Worm (Caenorhabditis elegans) whole organism, young adult: ENCODE data around the gene clec-182.
A peak's percentile ranks its signal among the peaks of the same experiment; 100 is the strongest.

Experiments used
- F37B4.10 ChIP-seq: fragments of 200-800 bp; sonication (Bioruptor generic); IDR thresholded peaks from 2 replicates; pipeline ENCODE4 v1.3.6; 2022; ENCODE audit warnings: missing genetic modification characterization, missing compliant biosample characterization
- F39B2.1 ChIP-seq: fragments of 200-800 bp; sonication (Bioruptor generic); IDR thresholded peaks from 2 replicates; pipeline ENCODE4 v1.3.6; 2022; ENCODE audit warnings: missing genetic modification reagents, missing genetic modification characterization, missing compliant biosample characterization
- F52B5.7 ChIP-seq: sonication (generic microtip); optimal IDR thresholded peaks from 2 replicates; lab custom pipeline; 2016; ENCODE audit warnings: mild to moderate bottlenecking, missing genetic modification characterization, missing compliant biosample characterization
- F55B11.4 ChIP-seq: sonication (generic microtip); optimal IDR thresholded peaks from 2 replicates; lab custom pipeline; 2016; ENCODE audit warnings: missing compliant biosample characterization, missing genetic modification characterization, borderline replicate concordance; ENCODE audit not compliant: insufficient read depth
- T07F8.4 ChIP-seq: sonication (generic microtip); optimal IDR thresholded peaks from 2 replicates; lab custom pipeline; 2016; ENCODE audit warnings: mild to moderate bottlenecking, missing genetic modification characterization, moderate library complexity, missing compliant biosample characterization
- T26A5.8 ChIP-seq: sonication (generic microtip); optimal IDR thresholded peaks from 2 replicates; lab custom pipeline; 2016; ENCODE audit warnings: missing genetic modification characterization, missing compliant biosample characterization
- ama-1 ChIP-seq, 3 experiments: fragments of 150-350 bp in 1 of 3; sonication (generic microtip) in 2 of 3; optimal IDR thresholded peaks; 2 replicates each; lab custom pipeline; 2014 to 2018; ENCODE audit warnings: missing biosample characterization in 2 of 3, missing genetic modification characterization in 2 of 3, missing genetic modification reagents in 2 of 3
- atf-7 ChIP-seq: sonication (generic microtip); optimal IDR thresholded peaks from 2 replicates; lab custom pipeline; 2017; ENCODE audit warnings: mild to moderate bottlenecking, missing genetic modification characterization, missing compliant biosample characterization
- attf-5 ChIP-seq: fragments of 200-800 bp; sonication (Bioruptor generic); optimal IDR thresholded peaks from 2 replicates; lab custom pipeline; 2018; ENCODE audit warnings: mild to moderate bottlenecking, missing genetic modification characterization, missing compliant biosample characterization
- cebp-1 ChIP-seq, 2 experiments: fragments of 200-800 bp in 1 of 2; sonication (Bioruptor generic) in 1 of 2; sonication (generic microtip) in 1 of 2; IDR thresholded peaks in 1 of 2; optimal IDR thresholded peaks in 1 of 2; 2 replicates each; pipeline versions ENCODE4 v1.3.6 to Lab custom; 2017 to 2022; ENCODE audit warnings: missing compliant biosample characterization in 2 of 2, missing genetic modification characterization in 2 of 2, mild to moderate bottlenecking in 1 of 2, missing genetic modification reagents in 1 of 2, moderate library complexity in 1 of 2
- cebp-2 ChIP-seq: fragments of 200-800 bp; sonication (Bioruptor generic); IDR thresholded peaks from 2 replicates; pipeline ENCODE4 v1.3.6; 2022; ENCODE audit warnings: missing genetic modification characterization, missing compliant biosample characterization
- ceh-100 ChIP-seq: fragments of 200-800 bp; sonication (Bioruptor generic); IDR thresholded peaks from 2 replicates; pipeline ENCODE4 v1.3.6; 2022; ENCODE audit warnings: missing genetic modification reagents, missing genetic modification characterization, missing compliant biosample characterization
- ceh-79 ChIP-seq: sonication (generic microtip); optimal IDR thresholded peaks from 2 replicates; lab custom pipeline; 2017; ENCODE audit warnings: mild to moderate bottlenecking, missing genetic modification characterization, missing compliant biosample characterization
- ceh-91 ChIP-seq: fragments of 200-800 bp; sonication (Bioruptor generic); IDR thresholded peaks from 2 replicates; pipeline ENCODE4 v1.3.6; 2022; ENCODE audit warnings: missing genetic modification reagents, missing genetic modification characterization, missing compliant biosample characterization
- chd-7 ChIP-seq: sonication (generic microtip); optimal IDR thresholded peaks from 2 replicates; lab custom pipeline; 2016; ENCODE audit warnings: mild to moderate bottlenecking, missing genetic modification characterization, moderate library complexity, missing compliant biosample characterization
- die-1 ChIP-seq: sonication (generic microtip); optimal IDR thresholded peaks from 2 replicates; lab custom pipeline; 2016; ENCODE audit warnings: missing genotype, mild to moderate bottlenecking, missing genetic modification characterization, missing compliant biosample characterization
- dox-1 ChIP-seq: fragments of 200-800 bp; sonication (Bioruptor generic); IDR thresholded peaks from 2 replicates; pipeline ENCODE4 v1.3.6; 2022; ENCODE audit warnings: missing genetic modification reagents, missing genetic modification characterization, missing compliant biosample characterization
- egl-18 ChIP-seq: fragments of 200-800 bp; sonication (Bioruptor generic); IDR thresholded peaks from 2 replicates; pipeline ENCODE4 v1.3.6; 2022; ENCODE audit warnings: missing genetic modification reagents, missing genetic modification characterization, missing compliant biosample characterization
- egrh-3 ChIP-seq: fragments of 200-800 bp; sonication (Bioruptor generic); IDR thresholded peaks from 2 replicates; pipeline ENCODE4 v1.3.6; 2022; ENCODE audit warnings: missing genetic modification reagents, missing genetic modification characterization, missing compliant biosample characterization
- fkh-3 ChIP-seq: sonication (generic microtip); optimal IDR thresholded peaks from 2 replicates; lab custom pipeline; 2016; ENCODE audit warnings: mild to moderate bottlenecking, missing genetic modification characterization, missing compliant biosample characterization
- gei-17 ChIP-seq: fragments of 200-800 bp; sonication (Bioruptor generic); optimal IDR thresholded peaks from 2 replicates; lab custom pipeline; 2018; ENCODE audit warnings: mild to moderate bottlenecking, missing genetic modification characterization, missing compliant biosample characterization
- hlh-26 ChIP-seq: fragments of 200-800 bp; sonication (Bioruptor generic); conservative IDR thresholded peaks from 2 replicates; pipeline ENCODE4 v1.3.6; 2022; ENCODE audit warnings: missing genetic modification reagents, missing genetic modification characterization, missing compliant biosample characterization
- hmg-1.2 ChIP-seq: fragments of 200-800 bp; sonication (Bioruptor generic); IDR thresholded peaks from 2 replicates; pipeline ENCODE4 v1.3.6; 2022; ENCODE audit warnings: missing genetic modification reagents, missing genetic modification characterization, missing compliant biosample characterization
- hmg-20 ChIP-seq: fragments of 200-800 bp; sonication (Bioruptor generic); IDR thresholded peaks from 2 replicates; pipeline ENCODE4 v1.3.6; 2022; ENCODE audit warnings: missing genetic modification reagents, missing genetic modification characterization, missing compliant biosample characterization
- madf-10 ChIP-seq: sonication (generic microtip); optimal IDR thresholded peaks from 2 replicates; lab custom pipeline; 2016; ENCODE audit warnings: mild to moderate bottlenecking, missing genetic modification characterization, missing compliant biosample characterization
- mcd-1 ChIP-seq: fragments of 200-800 bp; sonication (Bioruptor generic); IDR thresholded peaks from 2 replicates; pipeline ENCODE4 v1.3.6; 2022; ENCODE audit warnings: missing genetic modification reagents, missing genetic modification characterization, missing compliant biosample characterization
- mes-4 ChIP-seq: sonication (generic microtip); optimal IDR thresholded peaks from 2 replicates; lab custom pipeline; 2016; ENCODE audit warnings: missing genotype, missing genetic modification characterization, missing compliant biosample characterization
- nfya-1 ChIP-seq: sonication (generic microtip); optimal IDR thresholded peaks from 2 replicates; lab custom pipeline; 2017; ENCODE audit warnings: antibody characterized with exemption, missing compliant biosample characterization, missing genetic modification characterization, borderline replicate concordance; ENCODE audit not compliant: insufficient read depth
- nhr-90 ChIP-seq: sonication (generic microtip); optimal IDR thresholded peaks from 2 replicates; lab custom pipeline; 2016; ENCODE audit warnings: missing genotype, mild to moderate bottlenecking, missing genetic modification characterization, missing compliant biosample characterization
- rpc-1 ChIP-seq, 2 experiments: fragments of 150-350 bp in 1 of 2; sonication (generic microtip) in 1 of 2; optimal IDR thresholded peaks; 2 replicates each; lab custom pipeline; 2014 to 2018; ENCODE audit warnings: missing biosample characterization in 1 of 2, missing genetic modification characterization in 1 of 2, missing genetic modification reagents in 1 of 2, missing genotype in 1 of 2
- sea-2 ChIP-seq: fragments of 200-800 bp; sonication (Bioruptor generic); IDR thresholded peaks from 2 replicates; pipeline ENCODE4 v1.3.6; 2022; ENCODE audit warnings: missing genetic modification characterization, missing compliant biosample characterization
- zfh-2 ChIP-seq: fragments of 200-800 bp; sonication (Bioruptor generic); conservative IDR thresholded peaks from 2 replicates; pipeline ENCODE4 v1.3.6; 2022; ENCODE audit warnings: missing genetic modification reagents, missing genetic modification characterization, missing compliant biosample characterization
- ztf-18 ChIP-seq: sonication (generic microtip); optimal IDR thresholded peaks from 2 replicates; lab custom pipeline; 2016; ENCODE audit warnings: missing genotype, mild to moderate bottlenecking, missing genetic modification characterization, missing compliant biosample characterization

clec-182 gene

ce11 chrIV:8819471-8819870 lies 21.3 kb upstream of the clec-182 start:
- TF ChIP-seq egl-18: no peak
- TF ChIP-seq F37B4.10 (GFP tag; lab: Robert Waterston, UW): no peak
- TF ChIP-seq F39B2.1: no peak
- TF ChIP-seq fkh-3 (tag; lab: Kevin White, UChicago): no peak
- TF ChIP-seq dox-1 (GFP tag; lab: Robert Waterston, UW): no peak
- TF ChIP-seq mcd-1: no peak
- TF ChIP-seq mes-4 (tag; lab: Kevin White, UChicago): no peak
- TF ChIP-seq ceh-100: no peak
- TF ChIP-seq sea-2: no peak
- no peak for TF ChIP-seq T07F8.4
- TF ChIP-seq madf-10 (tag; lab: Kevin White, UChicago): no peak
- no peak for TF ChIP-seq ama-1 (optimal IDR thresholded peaks at IDR 0.05; lab: Kevin White, UChicago)
- TF ChIP-seq ama-1 (GFP tag; optimal IDR thresholded peaks at IDR 0.05; lab: Kevin White, UChicago): no peak
- TF ChIP-seq cebp-2 (GFP tag; lab: Robert Waterston, UW): no peak
- no peak for TF ChIP-seq F52B5.7 (tag; lab: Kevin White, UChicago)

DNA sequence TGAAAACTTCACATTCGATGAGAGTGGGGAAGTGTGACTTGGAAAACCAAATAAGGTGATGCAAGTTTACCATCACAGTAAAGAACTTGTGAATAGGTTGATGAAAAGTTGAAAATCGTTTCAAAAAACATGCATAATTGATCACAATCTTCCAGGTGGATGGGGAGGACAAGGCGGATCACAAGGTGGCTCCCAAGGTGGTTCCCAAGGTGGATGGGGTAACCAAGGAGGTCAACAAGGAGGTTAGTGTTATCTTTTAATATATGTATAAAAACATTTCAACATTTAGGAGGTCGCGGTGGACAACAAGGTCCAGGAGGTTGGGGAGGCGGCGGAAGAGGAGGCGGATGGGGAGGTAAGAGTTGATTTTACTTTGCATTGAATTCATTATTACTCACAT lies 19.5 kb upstream of the clec-182 start, which contains the start of gene T28C6.10:
Gene T28C6.10, plus strand, starts transcription at position 301 of the 400 bp plus-strand sequence.
- TF ChIP-seq chd-7 (tag; lab: Kevin White, UChicago) (no peak), ztf-18 (tag; lab: Kevin White, UChicago) (no peak)
- TF ChIP-seq, all 124 proteins: peak for 0

ce11 chrIV:8816617-8817016 lies 18.5 kb upstream of the clec-182 start:
- TF ChIP-seq nhr-90 (tag; lab: Kevin White, UChicago): no peak
- TF ChIP-seq egrh-3: peak; percentile 86
- no peak for TF ChIP-seq mes-4 (tag; lab: Kevin White, UChicago)
- no peak for TF ChIP-seq ceh-100
- TF ChIP-seq rpc-1 (optimal IDR thresholded peaks at IDR 0.05; lab: Kevin White, UChicago): no peak
- no peak for TF ChIP-seq rpc-1 (tag; optimal IDR thresholded peaks at IDR 0.05; lab: Kevin White, UChicago)
- TF ChIP-seq hmg-20 (GFP tag; lab: Robert Waterston, UW): no peak
- TF ChIP-seq atf-7: no peak

ce11 chrIV:8816029-8816428 lies 17.9 kb upstream of the clec-182 start, which contains the start of gene grsp-2:
Gene grsp-2, plus strand, starts transcription at chrIV:8816329.
- TF ChIP-seq cebp-1 (GFP tag; IDR thresholded peaks at IDR 0.05; lab: Robert Waterston, UW): no peak
- TF ChIP-seq cebp-1 (tag; optimal IDR thresholded peaks at IDR 0.05; lab: Kevin White, UChicago): no peak
- TF ChIP-seq nfya-1 (tag; lab: Kevin White, UChicago): no peak
- no peak for TF ChIP-seq hlh-26 (GFP tag; lab: Robert Waterston, UW)
- TF ChIP-seq ceh-91: no peak
- no peak for TF ChIP-seq hmg-1.2 (GFP tag; lab: Robert Waterston, UW)
- TF ChIP-seq gei-17 (GFP tag; lab: Kevin White, UChicago): no peak
- TF ChIP-seq attf-5 (GFP tag; lab: Kevin White, UChicago): no peak
- TF ChIP-seq zfh-2 (GFP tag; lab: Robert Waterston, UW): no peak
- TF ChIP-seq F55B11.4: no peak
- TF ChIP-seq dox-1 (GFP tag; lab: Robert Waterston, UW): no peak
- no peak for TF ChIP-seq die-1 (tag; lab: Kevin White, UChicago)
- TF ChIP-seq ceh-79 (tag; lab: Kevin White, UChicago): no peak
- no peak for TF ChIP-seq T26A5.8 (tag; lab: Kevin White, UChicago)
